Worm (Caenorhabditis elegans) whole organism, L3 larva: ENCODE data around the gene alh-10.

Experiments
- ama-1 ChIP-seq: fragments of 150-350 bp; optimal IDR thresholded peaks from 2 replicates; lab custom pipeline; 2018
- elt-1 ChIP-seq: fragments of 150-350 bp; optimal IDR thresholded peaks from 2 replicates; lab custom pipeline; 2014; ENCODE audit warnings: missing biosample characterization, missing genetic modification characterization
- jun-1 ChIP-seq: fragments of 150-350 bp; optimal IDR thresholded peaks from 2 replicates; lab custom pipeline; 2014; ENCODE audit warnings: missing biosample characterization, missing genetic modification reagents, missing genetic modification characterization
- lsy-12 ChIP-seq: sonication (generic microtip); optimal IDR thresholded peaks from 2 replicates; lab custom pipeline; 2016; ENCODE audit warnings: mild to moderate bottlenecking, missing genetic modification characterization, missing compliant biosample characterization
- nfya-1 ChIP-seq: sonication (generic microtip); optimal IDR thresholded peaks from 2 replicates; lab custom pipeline; 2017; ENCODE audit warnings: missing genetic modification characterization, mild to moderate bottlenecking, missing compliant biosample characterization, antibody characterized with exemption, moderate library complexity; ENCODE audit not compliant: insufficient read depth
- nhr-11 ChIP-seq: fragments of 150-350 bp; optimal IDR thresholded peaks from 2 replicates; lab custom pipeline; 2014; ENCODE audit warnings: missing biosample characterization, missing genetic modification characterization
- nhr-12 ChIP-seq: fragments of 150-350 bp; optimal IDR thresholded peaks from 2 replicates; lab custom pipeline; 2014; ENCODE audit warnings: missing biosample characterization, missing genetic modification characterization
- nhr-25 ChIP-seq: sonication (generic microtip); optimal IDR thresholded peaks from 2 replicates; lab custom pipeline; 2017; ENCODE audit warnings: missing biosample characterization, missing genetic modification characterization
- nhr-28 ChIP-seq: fragments of 150-350 bp; optimal IDR thresholded peaks from 2 replicates; lab custom pipeline; 2014; ENCODE audit warnings: missing biosample characterization, missing genetic modification characterization
- snpc-4 ChIP-seq: fragments of 150-350 bp; optimal IDR thresholded peaks from 2 replicates; lab custom pipeline; 2014; ENCODE audit warnings: missing biosample characterization, missing genetic modification characterization
- zag-1 ChIP-seq: fragments of 150-350 bp; optimal IDR thresholded peaks from 2 replicates; lab custom pipeline; 2014; ENCODE audit warnings: missing biosample characterization, missing genetic modification characterization
- ztf-11 ChIP-seq: fragments of 150-350 bp; optimal IDR thresholded peaks from 2 replicates; lab custom pipeline; 2014; ENCODE audit warnings: missing biosample characterization, missing genetic modification characterization
- ztf-4 ChIP-seq: fragments of 150-350 bp; optimal IDR thresholded peaks from 2 replicates; lab custom pipeline; 2014; ENCODE audit warnings: missing biosample characterization, missing genetic modification characterization

DNA sequence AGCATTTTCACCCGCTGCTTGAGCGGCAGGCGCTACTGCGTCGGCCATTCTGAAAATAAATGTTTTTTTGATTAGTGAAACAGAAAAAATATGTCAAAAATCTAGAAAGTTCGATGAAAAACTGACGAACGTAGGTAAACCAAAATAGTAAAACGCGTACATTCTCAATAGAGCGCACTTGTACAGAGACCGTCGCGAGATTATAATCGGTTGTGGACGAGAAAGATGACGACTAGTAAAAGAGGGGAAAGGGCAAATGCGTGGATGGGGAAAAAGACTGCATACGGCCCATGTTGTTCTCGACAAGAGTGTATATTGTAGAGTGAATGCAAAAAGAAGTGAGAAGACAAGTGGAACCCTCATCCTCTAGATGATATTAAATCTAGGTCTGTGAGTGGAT is 43.2 kb downstream of the alh-10 start, which contains the start of gene C36B7.6:
- TF ChIP-seq nhr-11: no peak
- TF ChIP-seq nfya-1 (tag; lab: Kevin White, UChicago): no peak
- TF ChIP-seq zag-1: no peak
- TF ChIP-seq elt-1: no peak
- TF ChIP-seq ztf-4 (tag; lab: Kevin White, UChicago): no peak
- no peak for TF ChIP-seq ztf-11 (tag; lab: Kevin White, UChicago)
- TF ChIP-seq snpc-4 (tag; lab: Kevin White, UChicago): peak; percentile 17
- no peak for TF ChIP-seq lsy-12
- peak; percentile 52 for TF ChIP-seq nhr-25 (tag; lab: Kevin White, UChicago)
- no peak for TF ChIP-seq jun-1 (tag; lab: Kevin White, UChicago)
- no peak for TF ChIP-seq nhr-28
- no peak for TF ChIP-seq nhr-12
- TF ChIP-seq ama-1 (lab: Kevin White, UChicago): no peak
